Fruit fly (Drosophila melanogaster) whole organism, adult: ENCODE results near the gene CG7049.

ENCODE experiments used
- CG11617 ChIP-seq: fragments of 200-800 bp; sonication (Bioruptor generic); optimal IDR thresholded peaks from 2 replicates; lab custom pipeline; 2017; ENCODE audit warnings: mild to moderate bottlenecking, missing biosample characterization, missing genetic modification reagents, missing genetic modification characterization
- CG12768 ChIP-seq: fragments of 200-800 bp; sonication (Bioruptor generic); optimal IDR thresholded peaks from 2 replicates; lab custom pipeline; 2017; ENCODE audit warnings: missing biosample characterization, missing genetic modification characterization, mild to moderate bottlenecking, moderate library complexity, missing genetic modification reagents
- CG14711 ChIP-seq: fragments of 200-800 bp; sonication (Bioruptor generic); optimal IDR thresholded peaks from 2 replicates; lab custom pipeline; 2018; ENCODE audit warnings: missing biosample characterization, mild to moderate bottlenecking, missing genetic modification characterization, moderate library complexity
- CG1620 ChIP-seq: fragments of 200-800 bp; sonication (Bioruptor generic); optimal IDR thresholded peaks from 2 replicates; lab custom pipeline; 2016; ENCODE audit warnings: missing biosample characterization, missing genetic modification characterization
- CG33017 ChIP-seq: fragments of 200-800 bp; sonication (Bioruptor generic); optimal IDR thresholded peaks from 2 replicates; lab custom pipeline; 2018; ENCODE audit warnings: missing biosample characterization, mild to moderate bottlenecking, missing genetic modification characterization, moderate library complexity
- CG5204 ChIP-seq: fragments of 200-800 bp; sonication (Bioruptor generic); optimal IDR thresholded peaks from 2 replicates; lab custom pipeline; 2016; ENCODE audit warnings: missing biosample characterization, missing genetic modification characterization
- CG7045 ChIP-seq: fragments of 200-800 bp; sonication (Bioruptor generic); optimal IDR thresholded peaks from 2 replicates; lab custom pipeline; 2017; ENCODE audit warnings: missing biosample characterization, mild to moderate bottlenecking, missing genetic modification characterization
- CG7101 ChIP-seq: fragments of 200-800 bp; sonication (Bioruptor generic); optimal IDR thresholded peaks from 2 replicates; lab custom pipeline; 2018; ENCODE audit warnings: missing biosample characterization, mild to moderate bottlenecking, missing genetic modification characterization, moderate library complexity
- Clk ChIP-seq: fragments of 200-800 bp; sonication (Bioruptor generic); optimal IDR thresholded peaks from 2 replicates; lab custom pipeline; 2017; ENCODE audit warnings: missing biosample characterization, missing genetic modification characterization
- Crg-1 ChIP-seq: fragments of 200-800 bp; sonication (Bioruptor generic); optimal IDR thresholded peaks from 2 replicates; lab custom pipeline; 2016; ENCODE audit warnings: missing biosample characterization, missing genetic modification characterization
- Hr96 ChIP-seq: fragments of 200-800 bp; sonication (Bioruptor generic); optimal IDR thresholded peaks from 2 replicates; lab custom pipeline; 2016; ENCODE audit warnings: missing biosample characterization, missing genetic modification characterization
- Mnt ChIP-seq: fragments of 200-800 bp; sonication (Bioruptor generic); optimal IDR thresholded peaks from 2 replicates; lab custom pipeline; 2016; ENCODE audit warnings: missing biosample characterization, mild to moderate bottlenecking, missing genetic modification characterization
- bab1 ChIP-seq: fragments of 200-800 bp; sonication (Bioruptor generic); optimal IDR thresholded peaks from 3 replicates; lab custom pipeline; 2019; ENCODE audit warnings: missing biosample characterization, mild to moderate bottlenecking, missing genetic modification characterization, moderate library complexity
- cic ChIP-seq: fragments of 200-800 bp; sonication (Bioruptor generic); optimal IDR thresholded peaks from 2 replicates; lab custom pipeline; 2017; ENCODE audit warnings: missing biosample characterization, mild to moderate bottlenecking, missing genetic modification characterization, moderate library complexity
- cnc ChIP-seq, 2 experiments: fragments of >200 bp; optimal IDR thresholded peaks; 2 replicates each; lab custom pipeline; 2017
- kay ChIP-seq: fragments of 200-800 bp; sonication (Bioruptor generic); peaks from one replicate; lab custom pipeline; 2016; ENCODE audit warnings: missing biosample characterization, missing genetic modification characterization, borderline replicate concordance
- ovo ChIP-seq: fragments of 200-800 bp; sonication (Bioruptor generic); optimal IDR thresholded peaks from 2 replicates; lab custom pipeline; 2016; ENCODE audit warnings: missing biosample characterization, missing genetic modification characterization
- pad ChIP-seq: fragments of 200-800 bp; sonication (Bioruptor generic); optimal IDR thresholded peaks from 3 replicates; lab custom pipeline; 2017; ENCODE audit warnings: missing biosample characterization, missing genetic modification characterization, mild to moderate bottlenecking, moderate library complexity, missing genetic modification reagents
- tj ChIP-seq: fragments of 200-800 bp; sonication (Bioruptor generic); optimal IDR thresholded peaks from 3 replicates; lab custom pipeline; 2017; ENCODE audit warnings: missing biosample characterization, mild to moderate bottlenecking, missing genetic modification characterization, moderate library complexity
- toe ChIP-seq: fragments of 200-800 bp; sonication (Bioruptor generic); optimal IDR thresholded peaks from 2 replicates; lab custom pipeline; 2016; ENCODE audit warnings: missing biosample characterization, missing genetic modification characterization

CG7049 gene

DNA sequence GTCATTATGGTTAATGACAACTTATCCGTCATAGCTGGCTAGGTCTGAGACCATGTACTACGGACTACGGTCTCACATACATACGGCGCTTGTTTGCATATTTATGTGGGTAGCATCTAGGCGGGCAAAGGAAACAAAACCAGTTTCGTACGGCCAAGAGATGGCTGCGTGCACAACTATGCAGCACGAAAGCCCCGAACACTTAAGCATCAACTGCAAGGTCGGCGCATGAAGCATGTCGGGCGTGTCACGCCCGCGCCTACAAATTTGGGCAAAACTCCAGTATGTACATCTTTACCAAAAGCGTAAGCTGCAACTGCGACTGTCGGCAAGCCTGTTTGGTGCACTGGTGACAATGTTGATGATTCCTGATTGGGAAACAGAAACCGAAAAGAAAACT, 1.9 kb upstream of the CG7049 start:
- TF ChIP-seq bab1 (GFP tag; lab: Kevin White, UChicago) = no peak
- TF ChIP-seq cnc (optimal IDR thresholded peaks at IDR 0.05; lab: Kevin White, UChicago) = no peak
- no peak for TF ChIP-seq Clk
- TF ChIP-seq tj (GFP tag; lab: Kevin White, UChicago) = no peak
- TF ChIP-seq CG12768 = no peak
- no peak for TF ChIP-seq kay (GFP tag; lab: Kevin White, UChicago)
- no peak for TF ChIP-seq pad
- no peak for TF ChIP-seq CG14711
- no peak for TF ChIP-seq CG7101

DNA sequence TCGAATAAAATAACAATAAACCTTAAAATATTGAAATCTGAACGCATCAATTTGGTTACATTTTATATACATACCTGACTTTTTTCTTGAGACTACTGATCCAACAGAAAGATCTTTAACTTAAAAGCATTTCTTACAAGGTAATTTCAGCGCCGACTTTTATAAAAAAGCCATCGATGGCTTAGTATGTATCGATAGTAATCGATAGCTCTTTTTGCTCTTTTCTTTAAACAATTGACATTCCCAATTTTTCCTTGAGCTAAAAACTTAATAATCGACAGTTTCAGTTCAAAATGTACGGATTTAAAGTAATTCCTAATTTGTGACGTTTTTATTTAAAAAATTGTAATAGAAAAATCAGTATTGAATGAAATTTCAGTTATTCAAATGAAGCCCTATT, 1.5 kb downstream of the CG7049 start:
- no peak for TF ChIP-seq Clk
- peak; percentile 48 for TF ChIP-seq bab1 (GFP tag; lab: Kevin White, UChicago)

DNA sequence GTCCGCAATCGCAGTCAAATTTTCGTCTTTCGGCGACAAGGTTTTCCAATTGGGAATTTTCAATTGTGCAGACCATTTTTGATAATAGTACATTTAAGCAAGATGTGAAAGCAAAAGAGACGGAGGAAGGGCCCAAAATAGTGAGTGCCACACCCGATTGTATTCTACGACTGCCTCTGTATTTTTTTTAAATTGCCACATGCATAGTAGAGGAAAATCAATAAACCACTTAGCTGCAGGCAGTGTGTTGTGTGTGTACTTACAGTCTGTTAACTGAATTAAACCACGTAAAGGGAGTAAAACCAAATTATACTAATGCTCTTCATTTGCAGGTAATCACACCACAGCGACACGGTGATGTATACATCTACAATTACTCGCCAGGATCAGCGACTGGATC, 4.3 kb downstream of the CG7049 start:
- no peak for TF ChIP-seq Hr96
- no peak for TF ChIP-seq CG7045 (GFP tag; lab: Kevin White, UChicago)
- no peak for TF ChIP-seq CG7101
- TF ChIP-seq CG11617 (GFP tag; lab: Kevin White, UChicago) = no peak

dm6 chr3L:166789-167132, 9.3 kb downstream of the CG7049 start:
- TF ChIP-seq kay (GFP tag; lab: Kevin White, UChicago) = no peak
- TF ChIP-seq Crg-1 = no peak

DNA sequence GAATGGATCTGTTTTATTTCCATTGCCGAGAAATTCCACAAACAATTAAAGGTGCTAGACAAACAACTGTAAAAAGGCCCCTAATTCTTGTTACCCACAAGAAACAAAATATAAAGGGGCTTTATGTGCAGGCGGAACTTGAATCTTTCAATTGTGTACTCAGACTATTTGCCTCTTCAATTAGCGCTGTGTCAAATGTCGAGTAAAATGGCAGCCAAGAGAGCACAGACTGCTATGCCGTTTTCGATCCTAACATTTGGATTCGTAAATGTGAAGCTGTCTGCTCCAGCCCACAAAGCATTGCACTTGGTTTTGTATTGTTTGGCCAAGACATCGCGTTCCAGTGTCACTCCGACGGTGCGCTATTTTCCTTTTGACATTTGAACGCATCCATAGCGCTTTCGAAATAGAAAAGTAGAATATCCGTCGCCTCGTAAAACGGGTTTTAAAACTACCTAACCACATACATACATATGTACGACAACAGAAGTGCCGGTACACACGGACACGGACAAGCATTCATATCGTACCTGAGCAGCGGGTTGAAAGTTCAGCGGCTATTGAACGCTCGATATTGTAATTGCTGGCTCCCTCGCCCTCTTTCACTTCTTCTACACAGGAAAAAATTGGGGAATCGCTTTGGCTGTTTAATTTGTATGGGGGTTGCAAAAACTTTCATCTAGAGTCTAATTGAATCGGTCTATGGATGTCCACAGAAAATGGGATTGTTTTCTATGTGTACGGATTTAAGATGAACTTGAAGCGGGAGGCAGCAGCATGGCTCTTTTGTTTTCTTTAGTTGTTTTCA, 9.8 kb downstream of the CG7049 start:
- TF ChIP-seq tj (GFP tag; lab: Kevin White, UChicago) = no peak
- no peak for TF ChIP-seq cnc (optimal IDR thresholded peaks at IDR 0.05; lab: Kevin White, UChicago)
- TF ChIP-seq Clk = no peak
- no peak for TF ChIP-seq toe (GFP tag; lab: Kevin White, UChicago)
- TF ChIP-seq kay (GFP tag; lab: Kevin White, UChicago) = no peak
- TF ChIP-seq CG7101 = peak; percentile 11
- TF ChIP-seq CG14711 = no peak
- TF ChIP-seq Mnt (GFP tag; lab: Kevin White, UChicago) = no peak
- TF ChIP-seq CG12768 = peak; percentile 17
- TF ChIP-seq Crg-1 = no peak
- peak; percentile 6 for TF ChIP-seq CG33017 (tag; lab: Kevin White, UChicago)

dm6 chr3L:161833-162587, 14.0 kb downstream of the CG7049 start:
- TF ChIP-seq Crg-1 (no peak), cic (GFP tag; lab: Kevin White, UChicago) (no peak), CG33017 (tag; lab: Kevin White, UChicago) (no peak), CG14711 (no peak), tj (GFP tag; lab: Kevin White, UChicago) (no peak), CG7045 (GFP tag; lab: Kevin White, UChicago) (no peak), bab1 (GFP tag; lab: Kevin White, UChicago) (no peak), Mnt (GFP tag; lab: Kevin White, UChicago) (no peak), CG12768 (no peak), cnc (optimal IDR thresholded peaks at IDR 0.05; lab: Kevin White, UChicago) (no peak), CG5204 (GFP tag; lab: Kevin White, UChicago) (no peak), pad (no peak)

DNA sequence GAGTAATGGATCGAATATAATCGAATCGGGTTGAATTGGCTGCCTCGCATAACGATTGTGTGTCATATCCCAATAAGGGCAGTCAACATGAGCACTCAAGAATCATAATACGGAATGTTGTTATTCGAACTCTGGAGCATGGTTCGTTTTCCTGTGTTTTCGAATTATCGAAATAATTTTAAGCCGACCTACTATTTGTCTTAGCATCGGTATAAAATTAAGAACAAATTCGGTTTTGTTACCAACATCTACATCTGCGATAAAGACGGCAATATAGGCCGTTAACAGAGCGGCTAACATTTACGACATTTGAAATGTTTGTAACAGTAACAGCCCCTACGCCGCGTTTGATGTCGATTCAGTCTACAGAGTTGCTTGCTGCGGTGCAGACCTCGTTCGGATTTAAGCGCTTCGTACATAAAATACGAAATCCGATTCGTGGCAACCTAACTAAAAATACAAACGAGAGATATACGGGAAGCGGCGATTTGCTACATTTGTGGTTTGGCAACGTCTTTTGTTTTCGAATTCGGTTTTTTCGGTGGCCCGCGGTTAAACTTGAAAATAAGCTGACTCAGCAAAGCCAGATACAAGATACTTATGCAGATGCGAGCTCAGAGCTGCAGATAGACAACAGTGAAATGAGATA, 15.5 kb downstream of the CG7049 start:
- no peak for TF ChIP-seq Crg-1
- TF ChIP-seq CG11617 (GFP tag; lab: Kevin White, UChicago) = no peak
- no peak for TF ChIP-seq CG1620 (GFP tag; lab: Kevin White, UChicago)
- TF ChIP-seq Mnt (GFP tag; lab: Kevin White, UChicago) = peak; percentile 31
- TF ChIP-seq CG7101 = peak; percentile 15
- no peak for TF ChIP-seq Hr96
- peak; percentile 15 for TF ChIP-seq CG12768
- TF ChIP-seq tj (GFP tag; lab: Kevin White, UChicago) = peak; percentile 82
- TF ChIP-seq kay (GFP tag; lab: Kevin White, UChicago) = no peak
- peak; percentile 51 for TF ChIP-seq bab1 (GFP tag; lab: Kevin White, UChicago)
- no peak for TF ChIP-seq ovo (GFP tag; lab: Kevin White, UChicago)
- TF ChIP-seq pad = peak; percentile 1
- no peak for TF ChIP-seq CG5204 (GFP tag; lab: Kevin White, UChicago)
- TF ChIP-seq CG14711 = peak; percentile 30
- peak; percentile 4 for TF ChIP-seq CG7045 (GFP tag; lab: Kevin White, UChicago)
- no peak for TF ChIP-seq cnc (optimal IDR thresholded peaks at IDR 0.05; lab: Kevin White, UChicago)
- peak; percentile 16 for TF ChIP-seq CG33017 (tag; lab: Kevin White, UChicago)
- no peak for TF ChIP-seq Clk
- TF ChIP-seq toe (GFP tag; lab: Kevin White, UChicago) = no peak
- peak; percentile 29 for TF ChIP-seq cic (GFP tag; lab: Kevin White, UChicago)
